Fruit fly (Drosophila melanogaster): Measurements from ENCODE around the gene zormin.

The zormin gene

DNA sequence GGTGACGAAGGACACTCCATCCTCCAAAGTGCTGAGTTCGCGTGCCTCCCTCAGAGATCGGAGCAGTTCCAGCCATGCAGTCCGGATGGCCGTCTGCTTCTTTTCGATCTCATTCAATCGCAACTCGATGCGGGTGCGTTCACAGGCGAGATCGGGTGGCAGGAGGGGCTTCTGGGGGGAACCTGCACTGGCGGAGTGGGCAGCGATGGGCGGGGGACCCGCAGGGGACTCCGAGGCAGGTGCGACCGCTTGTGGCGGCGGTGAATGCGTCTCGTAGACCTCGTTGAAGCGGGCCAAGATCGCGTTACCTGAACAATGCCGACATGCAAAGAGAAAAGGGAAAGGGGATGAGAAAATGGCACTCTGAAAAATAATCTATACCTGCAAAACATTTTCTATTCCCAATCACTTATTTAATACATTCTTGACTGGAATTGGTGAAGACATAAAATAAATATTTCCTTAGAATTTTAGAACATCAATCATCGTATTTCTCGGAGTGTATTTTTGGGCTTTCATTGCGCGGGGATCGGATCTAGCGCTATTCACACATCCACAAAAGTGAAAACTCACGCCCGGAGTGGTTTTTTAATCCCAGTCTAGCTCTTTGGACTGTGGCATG lies 7.3 kb upstream of the zormin start (continued):
- TF ChIP-seq CG14710 (tag; optimal IDR thresholded peaks at IDR 0.05) (peak; percentile 66), CG1024 (GFP tag; IDR thresholded peaks at IDR 0.05) (0 out of 2 replicates have a peak, but pooled peaks have one; percentile 42), fru (optimal IDR thresholded peaks at IDR 0.05) (no peak), YL-1 (GFP tag; optimal IDR thresholded peaks at IDR 0.05) (no peak), caup (GFP tag; optimal IDR thresholded peaks at IDR 0.05; ENCODE audit: severe bottlenecking) (no peak), kah (GFP tag; optimal IDR thresholded peaks at IDR 0.05) (no peak), Bgb (GFP tag; IDR thresholded peaks at IDR 0.05; ENCODE audit: partially characterized antibody) (no peak), HLHmδ (GFP tag; optimal IDR thresholded peaks at IDR 0.05) (no peak), gt (GFP tag; IDR thresholded peaks at IDR 0.05) (no peak), CG4617 (GFP tag; optimal IDR thresholded peaks at IDR 0.05; ENCODE audit: borderline replicate concordance) (no peak), CG1647 (GFP tag; optimal IDR thresholded peaks at IDR 0.05) (no peak), CG8281 (tag; optimal IDR thresholded peaks at IDR 0.05) (no peak), CG14860 (GFP tag; IDR thresholded peaks at IDR 0.05; ENCODE audit: partially characterized antibody) (no peak), luna (GFP tag; optimal IDR thresholded peaks at IDR 0.05) (no peak), CG18764 (GFP tag; optimal IDR thresholded peaks at IDR 0.05) (peak; percentile 3), Jarid2 (GFP tag; optimal IDR thresholded peaks at IDR 0.05) (no peak), CG3065 (GFP tag; optimal IDR thresholded peaks at IDR 0.05) (no peak), HLH4C (GFP tag; IDR thresholded peaks at IDR 0.05; ENCODE audit: partially characterized antibody) (no peak), crol (GFP tag; IDR thresholded peaks at IDR 0.05) (peak; percentile 89), mirr (GFP tag; optimal IDR thresholded peaks at IDR 0.05) (no peak), CG18599 (GFP tag; optimal IDR thresholded peaks at IDR 0.05) (peak; percentile 14), sima (GFP tag; optimal IDR thresholded peaks at IDR 0.05) (no peak), Bdp1 (GFP tag; optimal IDR thresholded peaks at IDR 0.05) (no peak), Max (GFP tag; optimal IDR thresholded peaks at IDR 0.05) (no peak), CG32767 (GFP tag; IDR thresholded peaks at IDR 0.05) (no peak), CG10209 (GFP tag; optimal IDR thresholded peaks at IDR 0.05) (peak; percentile 28), tna (GFP tag; IDR thresholded peaks at IDR 0.05; ENCODE audit: partially characterized antibody) (no peak), Fer2 (tag; optimal IDR thresholded peaks at IDR 0.05) (no peak), CG14050 (GFP tag; IDR thresholded peaks at IDR 0.05) (no peak), onecut (GFP tag; IDR thresholded peaks at IDR 0.05) (0 out of 2 replicates have a peak, but pooled peaks have one; percentile 22), B-H2 (GFP tag; optimal IDR thresholded peaks at IDR 0.05) (no peak), CG13123 (GFP tag; optimal IDR thresholded peaks at IDR 0.05) (no peak), dati (GFP tag; IDR thresholded peaks at IDR 0.05) (no peak), nerfin-2 (GFP tag; IDR thresholded peaks at IDR 0.05; ENCODE audit: partially characterized antibody) (no peak), CG1603 (tag; optimal IDR thresholded peaks at IDR 0.05) (peak; percentile 74), CG15696 (tag; optimal IDR thresholded peaks at IDR 0.05) (no peak), CG8359 (GFP tag; optimal IDR thresholded peaks at IDR 0.05; ENCODE audit: borderline replicate concordance) (no peak), tap (tag; optimal IDR thresholded peaks at IDR 0.05) (peak; percentile 34), HmgZ (tag; optimal IDR thresholded peaks at IDR 0.05) (no peak), cwo (GFP tag; optimal IDR thresholded peaks at IDR 0.05) (no peak), gro (GFP tag; optimal IDR thresholded peaks at IDR 0.05) (no peak), zen2 (GFP tag; IDR thresholded peaks at IDR 0.05; ENCODE audit: partially characterized antibody) (no peak), bowl (GFP tag; IDR thresholded peaks at IDR 0.05) (no peak), Hr78 (GFP tag; optimal IDR thresholded peaks at IDR 0.05) (peak in 1 of 2 experiments; percentile 77), CG10979 (tag; optimal IDR thresholded peaks at IDR 0.05) (peak; percentile 81), nom (GFP tag; optimal IDR thresholded peaks at IDR 0.05) (no peak), klu (GFP tag; IDR thresholded peaks at IDR 0.05) (no peak), jing (GFP tag; optimal IDR thresholded peaks at IDR 0.05) (peak; percentile 15), CG11696 (GFP tag; IDR thresholded peaks at IDR 0.05) (no peak)

Data from whole organism, embryonic.